Fruit fly (Drosophila melanogaster) whole organism, wandering third instar larva: ENCODE data around the gene CG13841.
A peak's percentile ranks its signal among the peaks of the same experiment; 100 is the strongest.

Source experiments
- Abd-B ChIP-seq: fragments of >200 bp; optimal IDR thresholded peaks from 2 replicates; lab custom pipeline; 2017; ENCODE audit warnings: missing biosample characterization, missing genetic modification characterization
- CG32264 ChIP-seq: fragments of 200-800 bp; sonication (Bioruptor generic); optimal IDR thresholded peaks from 2 replicates; lab custom pipeline; 2016; ENCODE audit warnings: missing biosample characterization, missing genetic modification characterization
- CG9705 ChIP-seq: fragments of 200-800 bp; sonication (Bioruptor generic); optimal IDR thresholded peaks from 2 replicates; lab custom pipeline; 2018; ENCODE audit warnings: missing biosample characterization, mild to moderate bottlenecking, missing genetic modification characterization
- CrebA ChIP-seq: fragments of 200-800 bp; sonication (Bioruptor generic); optimal IDR thresholded peaks from 2 replicates; lab custom pipeline; 2016; ENCODE audit warnings: missing biosample characterization, mild to moderate bottlenecking, missing genetic modification characterization, borderline replicate concordance
- Dfd ChIP-seq: fragments of >200 bp; optimal IDR thresholded peaks from 2 replicates; lab custom pipeline; 2017; ENCODE audit warnings: missing biosample characterization, missing genetic modification characterization
- GATAd ChIP-seq: sonication (Bioruptor generic); optimal IDR thresholded peaks from 2 replicates; lab custom pipeline; 2016; ENCODE audit warnings: missing biosample characterization, missing genetic modification characterization
- HLH106 ChIP-seq: fragments of 200-800 bp; optimal IDR thresholded peaks from 3 replicates; lab custom pipeline; 2019; ENCODE audit warnings: missing biosample characterization, mild to moderate bottlenecking, missing genetic modification characterization, moderate library complexity
- Hnf4 ChIP-seq: fragments of 200-800 bp; sonication (Bioruptor generic); optimal IDR thresholded peaks from 2 replicates; lab custom pipeline; 2016; ENCODE audit warnings: missing biosample characterization, mild to moderate bottlenecking, missing genetic modification characterization
- Hr83 ChIP-seq: fragments of 200-300 bp; sonication (Bioruptor generic); optimal IDR thresholded peaks from 2 replicates; lab custom pipeline; 2016; ENCODE audit warnings: missing biosample characterization, mild to moderate bottlenecking, missing genetic modification characterization, moderate library complexity; ENCODE audit not compliant: poor library complexity, severe bottlenecking
- Jra ChIP-seq: sonication (Bioruptor generic); optimal IDR thresholded peaks from 2 replicates; lab custom pipeline; 2016; ENCODE audit warnings: missing biosample characterization, missing genetic modification characterization
- Mio ChIP-seq: sonication (Bioruptor generic); optimal IDR thresholded peaks from 2 replicates; lab custom pipeline; 2016; ENCODE audit warnings: missing biosample characterization, missing genetic modification characterization
- Myc ChIP-seq: fragments of >200 bp; optimal IDR thresholded peaks from 2 replicates; lab custom pipeline; 2017
- N ChIP-seq: fragments of >200 bp; optimal IDR thresholded peaks from 2 replicates; lab custom pipeline; 2018; ENCODE audit warnings: missing biosample characterization, missing external identifiers, missing genetic modification characterization
- OdsH ChIP-seq: fragments of 200-800 bp; sonication (Bioruptor generic); optimal IDR thresholded peaks from 2 replicates; lab custom pipeline; 2016; ENCODE audit warnings: missing biosample characterization, mild to moderate bottlenecking, missing genetic modification characterization
- Rel ChIP-seq, 2 experiments: fragments of 200-800 bp; sonication (Bioruptor generic) in 1 of 2; optimal IDR thresholded peaks; 2 replicates in 1 of 2; 3 replicates in 1 of 2; lab custom pipeline; 2016 to 2019; ENCODE audit warnings: mild to moderate bottlenecking in 2 of 2, missing biosample characterization in 2 of 2, missing genetic modification characterization in 2 of 2, moderate library complexity in 1 of 2
- Sp1 ChIP-seq: fragments of 200-800 bp; sonication (Bioruptor generic); optimal IDR thresholded peaks from 3 replicates; lab custom pipeline; 2019; ENCODE audit warnings: missing biosample characterization, mild to moderate bottlenecking, missing genetic modification characterization, moderate library complexity
- Vsx2 ChIP-seq: fragments of 200-300, 225-300 bp; sonication (Bioruptor generic); optimal IDR thresholded peaks from 2 replicates; lab custom pipeline; 2018; ENCODE audit warnings: missing biosample characterization, missing genetic modification characterization; ENCODE audit not compliant: partially characterized antibody
- br ChIP-seq: fragments of 200-800 bp; sonication (Bioruptor generic); optimal IDR thresholded peaks from 2 replicates; lab custom pipeline; 2016; ENCODE audit warnings: missing biosample characterization, missing genetic modification characterization
- brk ChIP-seq: fragments of 200-800 bp; sonication (Bioruptor generic); optimal IDR thresholded peaks from 2 replicates; lab custom pipeline; 2016; ENCODE audit warnings: missing biosample characterization, mild to moderate bottlenecking, missing genetic modification characterization
- dmrt93B ChIP-seq: fragments of 200-800 bp; sonication (Bioruptor generic); optimal IDR thresholded peaks from 2 replicates; lab custom pipeline; 2018; ENCODE audit warnings: missing biosample characterization, mild to moderate bottlenecking, missing genetic modification characterization
- dsf ChIP-seq: sonication (Bioruptor generic); optimal IDR thresholded peaks from 2 replicates; lab custom pipeline; 2016; ENCODE audit warnings: missing biosample characterization, missing genetic modification characterization, borderline replicate concordance
- ey ChIP-seq: fragments of 200-800 bp; sonication (Bioruptor generic); optimal IDR thresholded peaks from 2 replicates; lab custom pipeline; 2016; ENCODE audit warnings: missing biosample characterization, missing genetic modification characterization
- foxo ChIP-seq, 2 experiments: fragments of 200-800 bp; sonication (Bioruptor generic); optimal IDR thresholded peaks; 2 replicates in 1 of 2; 3 replicates in 1 of 2; lab custom pipeline; 2016 to 2017; ENCODE audit warnings: missing biosample characterization in 2 of 2, missing genetic modification characterization in 2 of 2
- fru ChIP-seq: fragments of 200-800 bp; sonication (Bioruptor generic); optimal IDR thresholded peaks from 3 replicates; lab custom pipeline; 2016; ENCODE audit warnings: missing biosample characterization, mild to moderate bottlenecking, missing genetic modification characterization
- h ChIP-seq: fragments of 200-800 bp; sonication (Bioruptor generic); optimal IDR thresholded peaks from 3 replicates; lab custom pipeline; 2016; ENCODE audit warnings: missing biosample characterization, mild to moderate bottlenecking, missing genetic modification characterization
- jim ChIP-seq: fragments of 175-275, 200-325 bp; sonication (Bioruptor generic); optimal IDR thresholded peaks from 2 replicates; lab custom pipeline; 2016; ENCODE audit warnings: missing biosample characterization, mild to moderate bottlenecking, missing genetic modification characterization
- lola ChIP-seq: fragments of >200 bp; optimal IDR thresholded peaks from 2 replicates; lab custom pipeline; 2017; ENCODE audit warnings: missing biosample characterization, missing genetic modification characterization
- pan ChIP-seq: fragments of >200 bp; optimal IDR thresholded peaks from 2 replicates; lab custom pipeline; 2017
- psq ChIP-seq: fragments of 200-800 bp; sonication (Bioruptor generic); optimal IDR thresholded peaks from 3 replicates; lab custom pipeline; 2017; ENCODE audit warnings: missing biosample characterization, mild to moderate bottlenecking, missing genetic modification characterization, moderate library complexity
- rgr ChIP-seq: fragments of 200-800 bp; sonication (Bioruptor generic); optimal IDR thresholded peaks from 3 replicates; lab custom pipeline; 2016; ENCODE audit warnings: missing biosample characterization, mild to moderate bottlenecking, missing genetic modification characterization
- sage ChIP-seq: fragments of 200-800 bp; sonication (Bioruptor generic); optimal IDR thresholded peaks from 2 replicates; lab custom pipeline; 2016; ENCODE audit warnings: missing biosample characterization, mild to moderate bottlenecking, missing genetic modification characterization
- sv ChIP-seq: fragments of 200-800 bp; sonication (Bioruptor generic); optimal IDR thresholded peaks from 3 replicates; lab custom pipeline; 2016; ENCODE audit warnings: missing biosample characterization, missing genetic modification characterization
- usp ChIP-seq: fragments of >200 bp; optimal IDR thresholded peaks from 2 replicates; lab custom pipeline; 2017; ENCODE audit warnings: missing biosample characterization, missing genetic modification characterization
- woc ChIP-seq: sonication (Bioruptor generic); optimal IDR thresholded peaks from 2 replicates; lab custom pipeline; 2016; ENCODE audit warnings: missing biosample characterization, mild to moderate bottlenecking, missing genetic modification characterization

Gene CG13841

DNA sequence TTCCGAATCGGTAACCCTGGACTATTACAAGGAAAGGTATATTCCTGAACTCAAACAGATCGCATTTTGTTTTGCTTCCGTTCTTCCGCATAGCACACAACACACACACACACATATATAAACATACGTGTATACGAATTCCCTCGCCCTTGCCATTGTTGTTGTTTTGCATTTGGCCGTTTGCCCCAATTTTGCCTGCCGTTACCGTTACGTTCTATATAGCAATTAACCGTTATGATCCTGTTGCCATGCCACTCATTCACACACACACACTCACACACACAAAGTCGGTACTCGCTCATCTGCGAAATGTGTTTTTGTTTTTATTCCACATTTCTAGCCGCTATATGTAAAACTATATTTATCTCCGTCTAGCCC lies 40.1 kb downstream of the CG13841 start:
- TF ChIP-seq h (GFP tag; lab: Kevin White, UChicago) (no peak), Dfd (GFP tag; lab: Kevin White, UChicago) (no peak), HLH106 (no peak), CrebA (no peak), woc (no peak), psq (no peak), CG9705 (GFP tag; lab: Kevin White, UChicago) (no peak), Sp1 (GFP tag; lab: Kevin White, UChicago) (no peak), Myc (lab: Kevin White, UChicago) (no peak), GATAd (no peak)
- TF ChIP-seq, all 38 proteins: peak for 0

DNA sequence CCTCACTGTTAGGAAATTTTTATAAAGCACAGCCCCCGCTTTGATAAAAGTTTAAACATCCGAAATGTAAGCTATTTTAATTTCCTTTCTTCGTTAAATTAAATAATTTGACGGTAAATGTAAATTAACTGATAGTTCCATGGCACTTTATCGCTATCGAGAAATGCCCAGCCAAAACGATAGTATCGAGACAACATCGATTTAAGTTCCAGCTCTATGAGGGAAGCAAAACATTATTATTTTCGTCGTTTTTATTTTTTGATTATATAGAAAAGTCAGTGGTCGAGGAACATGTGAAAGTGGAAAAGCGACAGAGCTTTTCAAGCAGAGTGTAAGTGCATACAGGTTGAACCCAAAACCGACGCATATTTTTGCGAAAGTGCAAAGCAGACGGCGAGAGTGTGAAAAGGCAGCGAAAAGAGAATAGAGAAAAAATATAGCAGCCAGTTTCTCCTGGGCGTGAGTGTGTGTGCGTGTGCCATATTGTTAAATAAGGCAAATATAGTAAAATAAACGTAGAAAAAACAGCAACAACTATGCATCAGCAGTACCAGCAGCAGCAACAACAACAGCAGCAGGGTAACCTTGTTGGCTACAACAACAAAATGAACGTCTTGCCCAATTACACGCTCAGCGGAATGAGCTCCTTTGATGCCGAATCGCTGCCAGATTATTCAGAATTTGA lies 40.6 kb downstream of the CG13841 start, which contains the start of gene CG45049:
CG45049 (plus strand) TSS at position 197 of the 685 bp plus-strand sequence.
- TF ChIP-seq pan (lab: Kevin White, UChicago) (no peak), psq (peak; percentile 61), Hr83 (GFP tag; lab: Kevin White, UChicago) (no peak), Hnf4 (GFP tag; lab: Kevin White, UChicago) (peak; percentile 30), woc (peak; percentile 48), rgr (GFP tag; lab: Kevin White, UChicago) (no peak), sage (peak; percentile 49), h (GFP tag; lab: Kevin White, UChicago) (peak; percentile 10), br (GFP tag; lab: Kevin White, UChicago) (peak; percentile 7), Vsx2 (GFP tag; lab: Kevin White, UChicago) (no peak)
- TF ChIP-seq, all 38 proteins: peak for 6

DNA sequence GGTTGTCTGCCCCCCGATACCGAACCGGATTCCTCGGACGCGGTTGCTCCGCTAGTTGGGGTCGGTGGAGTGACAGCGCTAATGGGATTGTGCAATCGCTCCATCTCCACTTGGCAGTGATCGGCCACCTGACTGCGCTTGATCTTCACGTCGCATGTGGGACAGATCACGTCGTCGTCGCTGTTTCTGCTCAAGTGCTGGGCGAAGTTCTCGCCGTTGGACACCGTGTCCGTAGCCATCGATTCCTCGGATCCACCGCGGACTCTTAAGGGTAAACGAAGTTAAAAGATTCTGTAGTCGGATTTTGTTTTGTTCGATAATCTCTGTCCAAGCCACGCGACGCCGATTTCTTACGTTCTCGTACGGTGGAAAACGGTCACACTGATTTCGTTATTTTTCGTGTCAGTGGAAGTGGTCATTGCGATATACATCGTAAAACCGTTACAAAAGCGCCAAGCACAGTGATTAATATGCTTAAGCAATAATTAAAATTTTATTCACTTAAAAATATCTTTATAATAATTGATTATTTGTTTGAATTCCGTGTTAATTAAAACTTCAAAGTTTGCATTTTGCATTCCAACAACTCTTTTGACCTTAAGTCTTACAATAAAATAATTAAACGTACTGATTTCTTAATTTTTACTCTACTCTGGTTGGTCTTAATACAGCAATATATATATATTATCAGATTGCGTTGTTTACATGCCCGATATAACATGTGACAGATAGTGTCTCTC lies 41.3 kb downstream of the CG13841 start, which contains the start of gene RNF220:
RNF220 (minus strand) TSS at position 384 of the 740 bp plus-strand sequence.
- TF ChIP-seq jim (GFP tag; lab: Kevin White, UChicago) = no peak
- TF ChIP-seq Myc (lab: Kevin White, UChicago) = peak; percentile 32
- no peak for TF ChIP-seq Vsx2 (GFP tag; lab: Kevin White, UChicago)
- TF ChIP-seq OdsH (GFP tag; lab: Kevin White, UChicago) = no peak
- no peak for TF ChIP-seq sv (GFP tag; lab: Kevin White, UChicago)
- no peak for TF ChIP-seq lola
- no peak for TF ChIP-seq h (GFP tag; lab: Kevin White, UChicago)
- TF ChIP-seq CrebA = no peak
- no peak for TF ChIP-seq Sp1 (GFP tag; lab: Kevin White, UChicago)
- TF ChIP-seq dsf (GFP tag; lab: Kevin White, UChicago) = no peak
- no peak for TF ChIP-seq brk
- no peak for TF ChIP-seq usp (GFP tag; lab: Kevin White, UChicago)
- TF ChIP-seq HLH106 = peak; percentile 30
- TF ChIP-seq GATAd = no peak
- peak; percentile 15 for TF ChIP-seq fru (GFP tag; lab: Kevin White, UChicago)
- no peak for TF ChIP-seq Jra
- no peak for TF ChIP-seq N (GFP tag; lab: Kevin White, UChicago)
- no peak for TF ChIP-seq CG9705 (GFP tag; lab: Kevin White, UChicago)

DNA sequence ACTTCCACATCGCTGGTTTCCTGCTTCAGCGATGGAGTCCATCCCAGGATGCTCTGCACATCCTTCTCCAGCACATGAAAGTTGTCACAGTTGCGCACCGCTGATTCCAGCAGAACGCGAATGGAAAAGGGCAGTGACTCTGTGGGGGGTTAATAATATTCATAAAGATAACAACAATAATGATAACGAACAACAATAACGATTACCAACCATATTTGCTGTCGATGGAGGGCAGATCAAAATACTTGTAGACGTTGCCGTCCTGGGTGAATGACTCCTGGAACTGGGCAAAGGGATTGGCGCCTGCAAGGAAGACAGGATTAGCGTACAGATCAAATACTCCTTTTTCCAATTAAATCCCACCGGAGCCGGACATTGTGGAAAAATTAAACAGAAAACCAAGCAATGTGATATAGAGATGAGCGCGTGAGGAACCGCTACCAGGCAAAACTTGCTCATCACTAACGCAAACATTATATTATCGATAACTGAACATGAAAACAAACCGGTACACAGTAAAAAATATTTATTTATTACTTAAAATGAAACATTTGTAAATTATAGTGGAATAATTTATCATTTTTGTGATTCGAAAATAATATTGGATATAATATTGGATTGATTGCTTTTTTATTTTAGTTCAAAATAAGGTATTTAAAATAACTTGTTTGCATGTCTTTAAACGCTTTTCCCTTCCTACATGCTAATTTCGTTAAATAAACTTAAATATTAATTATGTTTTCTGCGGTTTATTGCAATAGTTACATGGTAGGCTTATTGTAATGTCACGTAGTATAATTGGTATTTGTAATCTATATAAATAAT lies 43.1 kb downstream of the CG13841 start, which contains the start of gene Irp-1A:
Irp-1A (minus strand) TSS at position 439 of the 825 bp plus-strand sequence.
- TF ChIP-seq OdsH (GFP tag; lab: Kevin White, UChicago) (peak; percentile 54), CrebA (no peak), br (GFP tag; lab: Kevin White, UChicago) (peak; percentile 16), jim (GFP tag; lab: Kevin White, UChicago) (no peak), Myc (lab: Kevin White, UChicago) (peak; percentile 26), GATAd (no peak), Sp1 (GFP tag; lab: Kevin White, UChicago) (peak; percentile 75), rgr (GFP tag; lab: Kevin White, UChicago) (peak; percentile 72), woc (peak; percentile 63), Mio (GFP tag; lab: Kevin White, UChicago) (no peak), dmrt93B (GFP tag; lab: Kevin White, UChicago) (peak; percentile 3), CG32264 (GFP tag; lab: Kevin White, UChicago) (peak; percentile 27), Abd-B (no peak), sage (peak; percentile 9), foxo (GFP tag; optimal IDR thresholded peaks at IDR 0.05; lab: Kevin White, UChicago) (peak in 1 of 2 experiments; percentile 73), Jra (peak; percentile 40), lola (no peak), dsf (GFP tag; lab: Kevin White, UChicago) (peak; percentile 4), fru (GFP tag; lab: Kevin White, UChicago) (peak; percentile 51), h (GFP tag; lab: Kevin White, UChicago) (peak; percentile 54), Rel (GFP tag; optimal IDR thresholded peaks at IDR 0.05; lab: Kevin White, UChicago) (no peak), Rel (tag; optimal IDR thresholded peaks at IDR 0.05; lab: Kevin White, UChicago) (peak; percentile 37), CG9705 (GFP tag; lab: Kevin White, UChicago) (peak; percentile 3), psq (peak; percentile 62), Hr83 (GFP tag; lab: Kevin White, UChicago) (peak; percentile 80), sv (GFP tag; lab: Kevin White, UChicago) (peak; percentile 55), pan (lab: Kevin White, UChicago) (no peak), ey (peak; percentile 23), HLH106 (peak; percentile 68)
- TF ChIP-seq, all 38 proteins: peak for 21
